Worm (Caenorhabditis elegans): ENCODE data around the gene gmn-1.

ce11 chrIII:12270391-12270790 is 45.3 kb upstream of the gmn-1 start:
- TF ChIP-seq F13C5.2 (tag; optimal IDR thresholded peaks at IDR 0.05) (no peak), ets-7 (tag; optimal IDR thresholded peaks at IDR 0.05) (no peak), ama-1 (optimal IDR thresholded peaks at IDR 0.05) (no peak), sea-1 (GFP tag; conservative IDR thresholded peaks at IDR 0.05) (no peak), flt-1 (GFP tag; IDR thresholded peaks at IDR 0.05) (no peak), B0310.2 (tag; optimal IDR thresholded peaks at IDR 0.05) (no peak), pes-1 (GFP tag; IDR thresholded peaks at IDR 0.05) (no peak), hnd-1 (tag; optimal IDR thresholded peaks at IDR 0.05) (no peak)

All from whole organism, early embryonic.